1 fruit fly cellular context compared by ENCODE assay signal in genomic region chr3R:21065010-21065695, dm6.
A peak's percentile ranks its signal among the peaks of the same experiment; 100 is the strongest.
TF ChIP-seq lines count a peak whose summit lies in the region.

Gene AnxB9 (plus strand): TSS chr3R:21065241.

TF ChIP-seq in whole organism, embryonic, 481 proteins besides CTCF, POLR2A, EP300 and RAD21 (continued from another document and continues in another):
- TF ChIP-seq Dll (GFP tag; IDR thresholded peaks at IDR 0.05; lab: Robert Waterston, UW; ENCODE audit: partially characterized antibody) (peak; percentile 50; the same call in 1 of the 4 replicates), knrl (GFP tag; IDR thresholded peaks at IDR 0.05; lab: Robert Waterston, UW; ENCODE audit: partially characterized antibody) (peak; percentile 5; the same call in 2 of the 3 replicates), pan (optimal IDR thresholded peaks at IDR 0.05; lab: Kevin White, UChicago) (no peak), pan (GFP tag; optimal IDR thresholded peaks at IDR 0.05 in 1 of 2, IDR thresholded peaks at IDR 0.05 in 1 of 2) (no peak), h (optimal IDR thresholded peaks at IDR 0.05; lab: Kevin White, UChicago) (no peak), vfl (GFP tag; optimal IDR thresholded peaks at IDR 0.05; lab: Kevin White, UChicago) (no peak), dimm (GFP tag; IDR thresholded peaks at IDR 0.05; lab: Robert Waterston, UW) (no peak), grau (tag; optimal IDR thresholded peaks at IDR 0.05; lab: Kevin White, UChicago) (no peak), CG6813 (GFP tag; optimal IDR thresholded peaks at IDR 0.05; lab: Kevin White, UChicago) (peak; percentile 9), Rfx (GFP tag; IDR thresholded peaks at IDR 0.05; lab: Robert Waterston, UW) (peak; percentile 60), CG2129 (GFP tag; IDR thresholded peaks at IDR 0.05; lab: Robert Waterston, UW; ENCODE audit: partially characterized antibody) (peak; percentile 9; the same call in 1 of the 2 replicates), mam (GFP tag; optimal IDR thresholded peaks at IDR 0.05; lab: Kevin White, UChicago) (no peak), lov (optimal IDR thresholded peaks at IDR 0.05; lab: Kevin White, UChicago) (no peak), lov (GFP tag; IDR thresholded peaks at IDR 0.05; lab: Robert Waterston, UW) (0 out of 3 replicates have a peak, but pooled peaks have one; percentile 28), sens-2 (GFP tag; IDR thresholded peaks at IDR 0.05; lab: Robert Waterston, UW) (0 out of 2 replicates have a peak, but pooled peaks have one; percentile 50), CrebB (tag; optimal IDR thresholded peaks at IDR 0.05; lab: Kevin White, UChicago) (peak; percentile 50), CG42726 (GFP tag; IDR thresholded peaks at IDR 0.05; lab: Robert Waterston, UW; ENCODE audit: partially characterized antibody) (peak; percentile 77; the same call in 1 of the 2 replicates), Bteb2 (GFP tag; optimal IDR thresholded peaks at IDR 0.05; lab: Kevin White, UChicago) (no peak), CG4617 (GFP tag; optimal IDR thresholded peaks at IDR 0.05; lab: Kevin White, UChicago; ENCODE audit: borderline replicate concordance) (peak; percentile 40), HmgD (GFP tag; optimal IDR thresholded peaks at IDR 0.05; lab: Kevin White, UChicago) (no peak), CG12769 (tag; optimal IDR thresholded peaks at IDR 0.05; lab: Kevin White, UChicago) (peak; percentile 9), C15 (GFP tag; IDR thresholded peaks at IDR 0.05; lab: Robert Waterston, UW) (no peak), Lhr (GFP tag; optimal IDR thresholded peaks at IDR 0.05; lab: Kevin White, UChicago) (no peak), otp (GFP tag; IDR thresholded peaks at IDR 0.05; lab: Robert Waterston, UW) (0 out of 3 replicates have a peak, but pooled peaks have one; percentile 38), HLH54F (GFP tag; optimal IDR thresholded peaks at IDR 0.05; lab: Kevin White, UChicago) (no peak), unc-4 (GFP tag; IDR thresholded peaks at IDR 0.05; lab: Robert Waterston, UW; ENCODE audit: partially characterized antibody) (no peak; the same call in 1 of the 2 replicates), CG10959 (GFP tag; IDR thresholded peaks at IDR 0.05; lab: Robert Waterston, UW) (no peak), CG34422 (GFP tag; IDR thresholded peaks at IDR 0.05; lab: Robert Waterston, UW) (peak; percentile 54; the same call in 1 of the 3 replicates), CG18011 (GFP tag; optimal IDR thresholded peaks at IDR 0.05; lab: Kevin White, UChicago) (no peak), D19A (tag; optimal IDR thresholded peaks at IDR 0.05; lab: Kevin White, UChicago) (peak; percentile 4), twi (tag; optimal IDR thresholded peaks at IDR 0.05; lab: Kevin White, UChicago) (no peak), CG13296 (GFP tag; optimal IDR thresholded peaks at IDR 0.05; lab: Kevin White, UChicago) (peak; percentile 48), CG9727 (GFP tag; optimal IDR thresholded peaks at IDR 0.05; lab: Kevin White, UChicago) (no peak), CG30431 (GFP tag; optimal IDR thresholded peaks at IDR 0.05; lab: Kevin White, UChicago) (no peak), kay (GFP tag; optimal IDR thresholded peaks at IDR 0.05; lab: Kevin White, UChicago) (no peak), CG6254 (GFP tag; optimal IDR thresholded peaks at IDR 0.05; lab: Kevin White, UChicago) (no peak), CG3163 (GFP tag; optimal IDR thresholded peaks at IDR 0.05; lab: Kevin White, UChicago) (peak; percentile 43), CG9609 (GFP tag; optimal IDR thresholded peaks at IDR 0.05; lab: Kevin White, UChicago) (no peak), Oaz (GFP tag; IDR thresholded peaks at IDR 0.05; lab: Robert Waterston, UW) (no peak), fru (optimal IDR thresholded peaks at IDR 0.05; lab: Kevin White, UChicago) (no peak), dm (GFP tag; optimal IDR thresholded peaks at IDR 0.05; lab: Kevin White, UChicago) (no peak), onecut (GFP tag; IDR thresholded peaks at IDR 0.05; lab: Robert Waterston, UW) (peak; percentile 60), Fer3 (tag; optimal IDR thresholded peaks at IDR 0.05; lab: Kevin White, UChicago) (peak; percentile 57), dati (GFP tag; IDR thresholded peaks at IDR 0.05; lab: Robert Waterston, UW) (no peak), CG6654 (GFP tag; optimal IDR thresholded peaks at IDR 0.05; lab: Kevin White, UChicago) (no peak), CG1792 (GFP tag; optimal IDR thresholded peaks at IDR 0.05; lab: Kevin White, UChicago) (no peak), Atf6 (GFP tag; IDR thresholded peaks at IDR 0.05; lab: Robert Waterston, UW) (no peak; the same call in 1 of the 2 replicates), Hsf (GFP tag; optimal IDR thresholded peaks at IDR 0.05; lab: Kevin White, UChicago) (no peak), Hr39 (optimal IDR thresholded peaks at IDR 0.05; lab: Kevin White, UChicago) (no peak), row (GFP tag; IDR thresholded peaks at IDR 0.05; lab: Robert Waterston, UW) (peak; percentile 42; the same call in 2 of the 3 replicates), tap (tag; optimal IDR thresholded peaks at IDR 0.05; lab: Kevin White, UChicago) (peak; percentile 30), Side (GFP tag; optimal IDR thresholded peaks at IDR 0.05; lab: Kevin White, UChicago) (peak; percentile 42), CG14965 (GFP tag; optimal IDR thresholded peaks at IDR 0.05; lab: Kevin White, UChicago; ENCODE audit: borderline replicate concordance) (no peak), CG9797 (GFP tag; optimal IDR thresholded peaks at IDR 0.05; lab: Kevin White, UChicago) (no peak), CG18262 (tag; optimal IDR thresholded peaks at IDR 0.05; lab: Kevin White, UChicago) (no peak), CG1233 (GFP tag; optimal IDR thresholded peaks at IDR 0.05; lab: Kevin White, UChicago) (no peak), Ada2b (GFP tag; IDR thresholded peaks at IDR 0.05; lab: Robert Waterston, UW) (no peak), ci (GFP tag; IDR thresholded peaks at IDR 0.05; lab: Robert Waterston, UW) (peak; percentile 77), Neu2 (GFP tag; optimal IDR thresholded peaks at IDR 0.05; lab: Kevin White, UChicago; ENCODE audit: borderline replicate concordance) (no peak), CG11085 (GFP tag; IDR thresholded peaks at IDR 0.05; lab: Robert Waterston, UW) (no peak), gsb-n (tag; optimal IDR thresholded peaks at IDR 0.05; lab: Kevin White, UChicago) (no peak), CG14014 (GFP tag; IDR thresholded peaks at IDR 0.05; lab: Robert Waterston, UW) (peak; percentile 39; the same call in 1 of the 2 replicates), Rx (GFP tag; IDR thresholded peaks at IDR 0.05; lab: Robert Waterston, UW) (no peak), cg (GFP tag; optimal IDR thresholded peaks at IDR 0.05; lab: Kevin White, UChicago) (no peak), scrt (GFP tag; optimal IDR thresholded peaks at IDR 0.05; lab: Kevin White, UChicago) (peak; percentile 63), eyg (GFP tag; optimal IDR thresholded peaks at IDR 0.05; lab: Kevin White, UChicago) (peak; percentile 17), nom (GFP tag; optimal IDR thresholded peaks at IDR 0.05; lab: Kevin White, UChicago) (peak; percentile 81), sima (GFP tag; optimal IDR thresholded peaks at IDR 0.05; lab: Kevin White, UChicago) (no peak), CG2712 (tag; optimal IDR thresholded peaks at IDR 0.05; lab: Kevin White, UChicago) (peak; percentile 23), Xrp1 (GFP tag; IDR thresholded peaks at IDR 0.05; lab: Robert Waterston, UW) (peak; percentile 16; the same call in 1 of the 2 replicates), br (optimal IDR thresholded peaks at IDR 0.05; lab: Kevin White, UChicago) (no peak), CG4424 (GFP tag; optimal IDR thresholded peaks at IDR 0.05; lab: Kevin White, UChicago) (no peak), odd (GFP tag; optimal IDR thresholded peaks at IDR 0.05; lab: Kevin White, UChicago) (peak; percentile 57), Dp (GFP tag; optimal IDR thresholded peaks at IDR 0.05; lab: Kevin White, UChicago) (no peak), CG6272 (GFP tag; IDR thresholded peaks at IDR 0.05; lab: Robert Waterston, UW) (no peak), CG9215 (GFP tag; IDR thresholded peaks at IDR 0.05; lab: Robert Waterston, UW) (no peak), CG34224 (GFP tag; IDR thresholded peaks at IDR 0.05; lab: Robert Waterston, UW; ENCODE audit: partially characterized antibody) (no peak; the same call in 1 of the 3 replicates), MBD-R2 (GFP tag; IDR thresholded peaks at IDR 0.05; lab: Robert Waterston, UW) (no peak), gem (tag; optimal IDR thresholded peaks at IDR 0.05; lab: Kevin White, UChicago) (no peak), CG3838 (GFP tag; optimal IDR thresholded peaks at IDR 0.05; lab: Kevin White, UChicago) (no peak), so (GFP tag; IDR thresholded peaks at IDR 0.05; lab: Robert Waterston, UW) (0 out of 3 replicates have a peak, but pooled peaks have one; percentile 9), danr (GFP tag; IDR thresholded peaks at IDR 0.05; lab: Robert Waterston, UW) (no peak), Mad (GFP tag; optimal IDR thresholded peaks at IDR 0.05; lab: Kevin White, UChicago) (no peak), CG7963 (GFP tag; IDR thresholded peaks at IDR 0.05; lab: Robert Waterston, UW; ENCODE audit: partially characterized antibody) (peak; percentile 54; the same call in 2 of the 3 replicates), HHEX (GFP tag; optimal IDR thresholded peaks at IDR 0.05; lab: Kevin White, UChicago) (peak; percentile 19), tin (GFP tag; optimal IDR thresholded peaks at IDR 0.05; lab: Kevin White, UChicago) (no peak), tna (GFP tag; IDR thresholded peaks at IDR 0.05; lab: Robert Waterston, UW; ENCODE audit: partially characterized antibody) (peak; percentile 41), CG10147 (GFP tag; optimal IDR thresholded peaks at IDR 0.05; lab: Kevin White, UChicago) (no peak), maf-S (GFP tag; optimal IDR thresholded peaks at IDR 0.05; lab: Kevin White, UChicago) (no peak), Fer2 (tag; optimal IDR thresholded peaks at IDR 0.05; lab: Kevin White, UChicago) (no peak), CG12391 (tag; optimal IDR thresholded peaks at IDR 0.05; lab: Kevin White, UChicago) (peak; percentile 13), Camta (GFP tag; optimal IDR thresholded peaks at IDR 0.05; lab: Kevin White, UChicago) (no peak), CHES-1-like (GFP tag; optimal IDR thresholded peaks at IDR 0.05; lab: Kevin White, UChicago) (no peak), CG11695 (GFP tag; IDR thresholded peaks at IDR 0.05; lab: Robert Waterston, UW) (0 out of 3 replicates have a peak, but pooled peaks have one; percentile 44), CG6854 (GFP tag; optimal IDR thresholded peaks at IDR 0.05; lab: Kevin White, UChicago) (peak; percentile 48), CG16863 (GFP tag; optimal IDR thresholded peaks at IDR 0.05; lab: Kevin White, UChicago) (peak; percentile 20), Dfd (GFP tag; optimal IDR thresholded peaks at IDR 0.05; lab: Kevin White, UChicago) (no peak), CG15011 (GFP tag; optimal IDR thresholded peaks at IDR 0.05; lab: Kevin White, UChicago) (no peak), az2 (GFP tag; optimal IDR thresholded peaks at IDR 0.05; lab: Kevin White, UChicago) (no peak), Hr78 (GFP tag; optimal IDR thresholded peaks at IDR 0.05; lab: Kevin White, UChicago) (no peak), nmo (GFP tag; optimal IDR thresholded peaks at IDR 0.05; lab: Kevin White, UChicago) (no peak), Oli (tag; optimal IDR thresholded peaks at IDR 0.05; lab: Kevin White, UChicago) (no peak), CG31365 (tag; optimal IDR thresholded peaks at IDR 0.05; lab: Kevin White, UChicago) (peak; percentile 55), CG14050 (GFP tag; IDR thresholded peaks at IDR 0.05; lab: Robert Waterston, UW) (no peak), CG7745 (tag; optimal IDR thresholded peaks at IDR 0.05; lab: Kevin White, UChicago) (no peak), gfzf (GFP tag; optimal IDR thresholded peaks at IDR 0.05; lab: Kevin White, UChicago) (no peak), Myb (GFP tag; optimal IDR thresholded peaks at IDR 0.05; lab: Kevin White, UChicago) (no peak), disco-r (GFP tag; optimal IDR thresholded peaks at IDR 0.05; lab: Kevin White, UChicago) (no peak), Atf3 (GFP tag; optimal IDR thresholded peaks at IDR 0.05; lab: Kevin White, UChicago) (no peak), CG8924 (tag; optimal IDR thresholded peaks at IDR 0.05; lab: Kevin White, UChicago) (peak; percentile 19), CG7372 (GFP tag; IDR thresholded peaks at IDR 0.05; lab: Robert Waterston, UW) (no peak), zfh2 (GFP tag; optimal IDR thresholded peaks at IDR 0.05; lab: Kevin White, UChicago) (no peak), BEAF-32 (GFP tag; optimal IDR thresholded peaks at IDR 0.05; lab: Kevin White, UChicago) (no peak), ab (GFP tag; optimal IDR thresholded peaks at IDR 0.05; lab: Kevin White, UChicago) (no peak), CG4328 (GFP tag; optimal IDR thresholded peaks at IDR 0.05; lab: Kevin White, UChicago) (peak; percentile 22), pzg (GFP tag; optimal IDR thresholded peaks at IDR 0.05; lab: Kevin White, UChicago) (peak; percentile 44), CG11456 (GFP tag; IDR thresholded peaks at IDR 0.05; lab: Robert Waterston, UW) (peak; percentile 33; the same call in 1 of the 3 replicates), CG10979 (tag; optimal IDR thresholded peaks at IDR 0.05; lab: Kevin White, UChicago) (no peak), Dbx (GFP tag; IDR thresholded peaks at IDR 0.05; lab: Robert Waterston, UW) (peak; percentile 56; the same call in 2 of the 3 replicates), CG18764 (GFP tag; optimal IDR thresholded peaks at IDR 0.05; lab: Kevin White, UChicago) (no peak), TFAM (GFP tag; optimal IDR thresholded peaks at IDR 0.05; lab: Kevin White, UChicago) (no peak), Sry-β (GFP tag; optimal IDR thresholded peaks at IDR 0.05; lab: Kevin White, UChicago) (no peak), peb (GFP tag; IDR thresholded peaks at IDR 0.05; lab: Robert Waterston, UW) (no peak), Lpt (GFP tag; optimal IDR thresholded peaks at IDR 0.05; lab: Kevin White, UChicago) (no peak), chif (GFP tag; optimal IDR thresholded peaks at IDR 0.05; lab: Kevin White, UChicago) (no peak), ATbp (GFP tag; optimal IDR thresholded peaks at IDR 0.05; lab: Kevin White, UChicago) (no peak), Doc2 (GFP tag; IDR thresholded peaks at IDR 0.05; lab: Robert Waterston, UW) (no peak), CG33557 (GFP tag; optimal IDR thresholded peaks at IDR 0.05; lab: Kevin White, UChicago) (peak; percentile 17), ftz-f1 (GFP tag; optimal IDR thresholded peaks at IDR 0.05; lab: Kevin White, UChicago) (no peak), Hr3 (GFP tag; optimal IDR thresholded peaks at IDR 0.05; lab: Kevin White, UChicago) (no peak), CG18476 (GFP tag; optimal IDR thresholded peaks at IDR 0.05; lab: Kevin White, UChicago) (no peak), Antp (GFP tag; optimal IDR thresholded peaks at IDR 0.05; lab: Kevin White, UChicago) (peak; percentile 21)
